Fruit fly (Drosophila melanogaster) whole organism, embryonic: Measurements from ENCODE around the gene CG9674.

Experiments
- CG12391 ChIP-seq: fragments of 200-800 bp; sonication (Bioruptor generic); optimal IDR thresholded peaks from 3 replicates; lab custom pipeline; 2018; ENCODE audit warnings: missing biosample characterization, mild to moderate bottlenecking, missing genetic modification characterization, moderate library complexity
- CG2678 ChIP-seq: fragments of 200-800 bp; sonication (Bioruptor generic); optimal IDR thresholded peaks from 3 replicates; lab custom pipeline; 2019; ENCODE audit warnings: missing biosample characterization, mild to moderate bottlenecking, missing genetic modification characterization, moderate library complexity
- Gug ChIP-seq: fragments of 200-800 bp; sonication (Bioruptor generic); IDR thresholded peaks from 4 replicates; pipeline ENCODE4 v1.3.6; 2022; ENCODE audit warnings: missing biosample characterization, missing genetic modification characterization
- cato ChIP-seq: fragments of 200-800 bp; sonication (Bioruptor generic); optimal IDR thresholded peaks from 2 replicates; lab custom pipeline; 2016; ENCODE audit warnings: missing biosample characterization, missing genetic modification characterization, borderline replicate concordance
- hkb ChIP-seq, 2 experiments: fragments of 200-800 bp in 1 of 2; fragments of >200 bp in 1 of 2; sonication (Bioruptor generic) in 1 of 2; IDR thresholded peaks in 1 of 2; optimal IDR thresholded peaks in 1 of 2; 2 replicates each; pipeline versions ENCODE4 v1.3.6 to Lab custom; 2017 to 2022; ENCODE audit warnings: missing biosample characterization in 1 of 2, missing genetic modification characterization in 1 of 2
- nmo ChIP-seq: fragments of 200-800 bp; sonication (Bioruptor generic); optimal IDR thresholded peaks from 2 replicates; lab custom pipeline; 2018; ENCODE audit warnings: missing biosample characterization, mild to moderate bottlenecking, missing genetic modification characterization, moderate library complexity
- sens-2 ChIP-seq: fragments of 200-800 bp; sonication (Bioruptor generic); IDR thresholded peaks from 2 replicates; pipeline ENCODE4 v1.3.6; 2022; ENCODE audit warnings: missing biosample characterization, missing genetic modification characterization
- sna ChIP-seq: fragments of 200-800 bp; sonication (Bioruptor generic); IDR thresholded peaks from 2 replicates; pipeline ENCODE4 v1.3.6; 2022; ENCODE audit warnings: missing biosample characterization, missing genetic modification characterization; ENCODE audit not compliant: partially characterized antibody
- usp ChIP-seq: fragments of >200 bp; optimal IDR thresholded peaks from 2 replicates; lab custom pipeline; 2017; ENCODE audit warnings: missing biosample characterization, missing genetic modification characterization
- zen ChIP-seq: fragments of 200-800 bp; sonication (Bioruptor generic); optimal IDR thresholded peaks from 3 replicates; lab custom pipeline; 2018; ENCODE audit warnings: missing biosample characterization, mild to moderate bottlenecking, missing genetic modification characterization, moderate library complexity

- TF ChIP-seq CG12391 (tag; lab: Kevin White, UChicago) (peak; percentile 20), zen (tag; lab: Kevin White, UChicago) (peak; percentile 18), cato (GFP tag; lab: Kevin White, UChicago) (no peak), usp (no peak), sna (GFP tag; lab: Robert Waterston, UW) (no peak), Gug (no peak), nmo (GFP tag; lab: Kevin White, UChicago) (peak; percentile 66), hkb (optimal IDR thresholded peaks at IDR 0.05; lab: Kevin White, UChicago) (no peak), hkb (GFP tag; IDR thresholded peaks at IDR 0.05; lab: Robert Waterston, UW) (peak; percentile 45; the same call in 1 of the 2 replicates), CG2678 (tag; lab: Kevin White, UChicago) (peak; percentile 54), sens-2 (no peak)
Observed at dm6 chr3L:16749726-16750125, 57.8 kb downstream of the CG9674 start.
